Worm (Caenorhabditis elegans): ENCODE measurements around the gene R05A10.3.

- no peak for TF ChIP-seq mef-2 (tag; optimal IDR thresholded peaks at IDR 0.05)
- no peak for TF ChIP-seq efl-1 (optimal IDR thresholded peaks at IDR 0.05)
- no peak for TF ChIP-seq efl-1 (GFP tag; optimal IDR thresholded peaks at IDR 0.05 in 1 of 2)
- no peak for TF ChIP-seq nhr-71 (tag; optimal IDR thresholded peaks at IDR 0.05)
- no peak for TF ChIP-seq snpc-4 (tag; optimal IDR thresholded peaks at IDR 0.05)
- TF ChIP-seq lin-39 (tag; optimal IDR thresholded peaks at IDR 0.05) = no peak
- no peak for TF ChIP-seq elt-2 (tag; optimal IDR thresholded peaks at IDR 0.05)
- no peak for TF ChIP-seq sptf-1 (tag; optimal IDR thresholded peaks at IDR 0.05)
- TF ChIP-seq unc-130 (tag; optimal IDR thresholded peaks at IDR 0.05) = no peak
- TF ChIP-seq alr-1 (tag; optimal IDR thresholded peaks at IDR 0.05; ENCODE audit: borderline replicate concordance) = no peak
- no peak for TF ChIP-seq tlp-1 (tag; optimal IDR thresholded peaks at IDR 0.05)
- TF ChIP-seq ceh-82 (tag; optimal IDR thresholded peaks at IDR 0.05) = no peak
Measured at ce11 chrIV:14145594-14145993, 30.7 kb downstream of the R05A10.3 start, which contains the start of gene oac-37.

All from whole organism, L1 larva.